Fruit fly (Drosophila melanogaster) whole organism, pupa: Measurements from ENCODE around the gene CG2794.

ENCODE experiments used
- CG14655 ChIP-seq: fragments of 200-800 bp; sonication (Bioruptor generic); optimal IDR thresholded peaks from 3 replicates; lab custom pipeline; 2017; ENCODE audit warnings: mild to moderate bottlenecking, missing biosample characterization, missing genetic modification reagents, missing genetic modification characterization
- CG15710 ChIP-seq: fragments of 200-800 bp; sonication (Bioruptor generic); optimal IDR thresholded peaks from 2 replicates; lab custom pipeline; 2018; ENCODE audit warnings: missing biosample characterization, mild to moderate bottlenecking, missing genetic modification characterization, moderate library complexity
- CG32121 ChIP-seq: fragments of 200-800 bp; sonication (Bioruptor generic); IDR thresholded peaks from 2 replicates; pipeline ENCODE4 v1.3.6; 2022; ENCODE audit warnings: missing biosample characterization, missing genetic modification characterization
- CG34367 ChIP-seq: fragments of 200-800 bp; sonication (Bioruptor generic); optimal IDR thresholded peaks from 2 replicates; lab custom pipeline; 2018; ENCODE audit warnings: missing biosample characterization, mild to moderate bottlenecking, missing genetic modification characterization
- CG8159 ChIP-seq: fragments of 200-800 bp; sonication (Bioruptor generic); optimal IDR thresholded peaks from 3 replicates; lab custom pipeline; 2018; ENCODE audit warnings: missing biosample characterization, mild to moderate bottlenecking, missing genetic modification characterization, moderate library complexity
- CG8301 ChIP-seq: fragments of 200-800 bp; sonication (Bioruptor generic); optimal IDR thresholded peaks from 2 replicates; lab custom pipeline; 2018; ENCODE audit warnings: missing biosample characterization, mild to moderate bottlenecking, missing genetic modification characterization
- CG9948 ChIP-seq: fragments of 200-800 bp; sonication (Bioruptor generic); optimal IDR thresholded peaks from 2 replicates; lab custom pipeline; 2018; ENCODE audit warnings: missing biosample characterization, mild to moderate bottlenecking, missing genetic modification characterization, moderate library complexity

DNA sequence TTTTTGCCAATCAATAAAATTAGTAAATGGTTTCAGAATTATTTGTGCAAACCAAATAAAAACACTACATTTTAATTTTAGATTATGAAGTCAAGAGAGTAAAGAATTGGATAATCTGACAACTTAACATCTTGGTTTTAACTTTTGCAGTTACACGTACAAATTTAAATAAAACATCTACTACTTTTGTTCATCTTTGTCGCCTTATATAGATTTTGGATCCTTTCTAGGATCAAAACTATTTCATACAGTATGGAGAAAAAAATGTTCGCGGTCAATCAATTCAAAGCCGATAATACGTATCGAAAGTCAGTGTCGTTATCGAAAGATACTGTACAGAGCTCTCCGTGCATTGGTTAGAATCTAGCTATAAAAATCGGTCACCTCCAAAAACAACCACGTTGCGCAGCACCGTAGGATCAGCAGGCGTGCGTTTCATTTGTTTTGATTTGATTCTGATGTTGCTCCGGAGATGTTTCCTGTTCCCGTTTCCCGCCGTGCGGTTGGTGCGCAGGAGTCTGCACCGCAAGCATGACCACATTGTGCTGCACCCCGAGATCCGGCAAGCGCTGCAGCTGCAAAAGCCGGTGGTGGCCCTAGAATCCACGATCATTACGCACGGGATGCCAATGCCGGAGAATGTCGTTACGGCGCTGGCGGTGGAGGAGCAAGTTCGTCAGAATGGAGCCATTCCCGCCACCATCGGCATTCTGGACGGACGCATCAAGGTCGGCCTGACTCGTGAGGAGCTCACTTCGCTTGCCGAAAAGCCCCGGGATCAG is at the start of gene CG2794, which contains the start of gene uncNacbeta:
- TF ChIP-seq CG34367 (tag; lab: Kevin White, UChicago) (no peak), CG15710 (tag; lab: Kevin White, UChicago) (no peak), CG32121 (no peak), CG8159 (tag; lab: Kevin White, UChicago) (no peak), CG14655 (no peak), CG8301 (tag; lab: Kevin White, UChicago) (no peak), CG9948 (no peak)
